Worm (Caenorhabditis elegans) whole organism, young adult: ENCODE results near the gene C13G3.12.

Experiments used
- B0019.2 ChIP-seq: fragments of 200-800 bp; sonication (Bioruptor generic); conservative IDR thresholded peaks from 2 replicates; pipeline ENCODE4 v1.3.6; 2022; ENCODE audit warnings: missing genetic modification reagents, missing genetic modification characterization, missing compliant biosample characterization
- B0261.1 ChIP-seq: sonication (generic microtip); optimal IDR thresholded peaks from 2 replicates; lab custom pipeline; 2016; ENCODE audit warnings: mild to moderate bottlenecking, missing genetic modification characterization, moderate library complexity, missing compliant biosample characterization
- C17E4.6 ChIP-seq: fragments of 200-800 bp; sonication (Bioruptor generic); IDR thresholded peaks from 2 replicates; pipeline ENCODE4 v1.3.6; 2022; ENCODE audit warnings: missing genetic modification reagents, missing genetic modification characterization, missing compliant biosample characterization
- D2030.7 ChIP-seq: fragments of 200-800 bp; sonication (Bioruptor generic); IDR thresholded peaks from 2 replicates; pipeline ENCODE4 v1.3.6; 2022; ENCODE audit warnings: missing genetic modification reagents, missing genetic modification characterization, missing compliant biosample characterization
- F10E7.11 ChIP-seq: sonication (generic microtip); optimal IDR thresholded peaks from 2 replicates; lab custom pipeline; 2017; ENCODE audit warnings: mild to moderate bottlenecking, missing genetic modification characterization, moderate library complexity, missing compliant biosample characterization
- F33H1.4 ChIP-seq: fragments of 200-800 bp; sonication (Bioruptor generic); IDR thresholded peaks from 2 replicates; pipeline ENCODE4 v1.3.6; 2022; ENCODE audit warnings: missing genetic modification reagents, missing genetic modification characterization, missing compliant biosample characterization
- K11D2.4 ChIP-seq: fragments of 200-800 bp; sonication (Bioruptor generic); IDR thresholded peaks from 2 replicates; pipeline ENCODE4 v1.3.6; 2022; ENCODE audit warnings: missing genetic modification reagents, missing genetic modification characterization, missing compliant biosample characterization
- K12H6.12 ChIP-seq: fragments of 200-800 bp; sonication (Bioruptor generic); optimal IDR thresholded peaks from 2 replicates; lab custom pipeline; 2018; ENCODE audit warnings: mild to moderate bottlenecking, missing genetic modification characterization, missing compliant biosample characterization
- Y53F4B.3 ChIP-seq: fragments of 200-800 bp; sonication (Bioruptor generic); IDR thresholded peaks from 2 replicates; pipeline ENCODE4 v1.3.6; 2022; ENCODE audit warnings: missing genetic modification reagents, missing genetic modification characterization, missing compliant biosample characterization
- ZK185.1 ChIP-seq: sonication (generic microtip); optimal IDR thresholded peaks from 2 replicates; lab custom pipeline; 2016; ENCODE audit warnings: mild to moderate bottlenecking, missing genetic modification characterization, missing compliant biosample characterization; ENCODE audit not compliant: poor library complexity, severe bottlenecking
- attf-5 ChIP-seq: fragments of 200-800 bp; sonication (Bioruptor generic); optimal IDR thresholded peaks from 2 replicates; lab custom pipeline; 2018; ENCODE audit warnings: mild to moderate bottlenecking, missing genetic modification characterization, missing compliant biosample characterization
- bed-2 ChIP-seq: fragments of 200-800 bp; sonication (Bioruptor generic); IDR thresholded peaks from 2 replicates; pipeline ENCODE4 v1.3.6; 2022; ENCODE audit warnings: missing genetic modification reagents, missing genetic modification characterization, missing compliant biosample characterization
- ccch-3 ChIP-seq: fragments of 200-800 bp; sonication (Bioruptor generic); optimal IDR thresholded peaks from 2 replicates; lab custom pipeline; 2018; ENCODE audit warnings: mild to moderate bottlenecking, missing genetic modification characterization, missing compliant biosample characterization
- cebp-1 ChIP-seq, 2 experiments: fragments of 200-800 bp in 1 of 2; sonication (Bioruptor generic) in 1 of 2; sonication (generic microtip) in 1 of 2; IDR thresholded peaks in 1 of 2; optimal IDR thresholded peaks in 1 of 2; 2 replicates each; pipeline versions ENCODE4 v1.3.6 to Lab custom; 2017 to 2022; ENCODE audit warnings: missing compliant biosample characterization in 2 of 2, missing genetic modification characterization in 2 of 2, mild to moderate bottlenecking in 1 of 2, missing genetic modification reagents in 1 of 2, moderate library complexity in 1 of 2
- ceh-100 ChIP-seq: fragments of 200-800 bp; sonication (Bioruptor generic); IDR thresholded peaks from 2 replicates; pipeline ENCODE4 v1.3.6; 2022; ENCODE audit warnings: missing genetic modification reagents, missing genetic modification characterization, missing compliant biosample characterization
- ceh-27 ChIP-seq: fragments of 200-800 bp; sonication (Bioruptor generic); optimal IDR thresholded peaks from 2 replicates; lab custom pipeline; 2018; ENCODE audit warnings: mild to moderate bottlenecking, missing genetic modification characterization, moderate library complexity, missing compliant biosample characterization
- ceh-40 ChIP-seq: fragments of 200-800 bp; sonication (Bioruptor generic); IDR thresholded peaks from 2 replicates; pipeline ENCODE4 v1.3.6; 2022; ENCODE audit warnings: missing genetic modification characterization, missing compliant biosample characterization
- ceh-79 ChIP-seq: sonication (generic microtip); optimal IDR thresholded peaks from 2 replicates; lab custom pipeline; 2017; ENCODE audit warnings: mild to moderate bottlenecking, missing genetic modification characterization, missing compliant biosample characterization
- ceh-91 ChIP-seq: fragments of 200-800 bp; sonication (Bioruptor generic); IDR thresholded peaks from 2 replicates; pipeline ENCODE4 v1.3.6; 2022; ENCODE audit warnings: missing genetic modification reagents, missing genetic modification characterization, missing compliant biosample characterization
- chd-7 ChIP-seq: sonication (generic microtip); optimal IDR thresholded peaks from 2 replicates; lab custom pipeline; 2016; ENCODE audit warnings: mild to moderate bottlenecking, missing genetic modification characterization, moderate library complexity, missing compliant biosample characterization
- dox-1 ChIP-seq: fragments of 200-800 bp; sonication (Bioruptor generic); IDR thresholded peaks from 2 replicates; pipeline ENCODE4 v1.3.6; 2022; ENCODE audit warnings: missing genetic modification reagents, missing genetic modification characterization, missing compliant biosample characterization
- dpl-1 ChIP-seq: fragments of 150-350 bp; optimal IDR thresholded peaks from 2 replicates; lab custom pipeline; 2014; ENCODE audit warnings: missing biosample characterization, missing genetic modification reagents, missing genetic modification characterization
- efl-1 ChIP-seq: fragments of 150-350 bp; optimal IDR thresholded peaks from 2 replicates; lab custom pipeline; 2014; ENCODE audit warnings: missing biosample characterization, missing genetic modification reagents, missing genetic modification characterization
- egrh-3 ChIP-seq: fragments of 200-800 bp; sonication (Bioruptor generic); IDR thresholded peaks from 2 replicates; pipeline ENCODE4 v1.3.6; 2022; ENCODE audit warnings: missing genetic modification reagents, missing genetic modification characterization, missing compliant biosample characterization
- hmg-20 ChIP-seq: fragments of 200-800 bp; sonication (Bioruptor generic); IDR thresholded peaks from 2 replicates; pipeline ENCODE4 v1.3.6; 2022; ENCODE audit warnings: missing genetic modification reagents, missing genetic modification characterization, missing compliant biosample characterization
- hrde-1 ChIP-seq: sonication (generic microtip); optimal IDR thresholded peaks from 2 replicates; lab custom pipeline; 2016; ENCODE audit warnings: missing genetic modification characterization, mild to moderate bottlenecking, missing compliant biosample characterization, moderate library complexity, missing genotype, missing genetic modification reagents, borderline replicate concordance
- lin-35 ChIP-seq, 3 experiments: fragments of 150-350 bp in 2 of 3; sonication (generic microtip) in 1 of 3; optimal IDR thresholded peaks; 2 replicates each; lab custom pipeline; 2014 to 2018; ENCODE audit warnings: missing biosample characterization in 3 of 3, missing genetic modification characterization in 3 of 3, missing genetic modification reagents in 3 of 3
- lin-40 ChIP-seq: sonication (generic microtip); optimal IDR thresholded peaks from 2 replicates; lab custom pipeline; 2016; ENCODE audit warnings: missing genetic modification characterization, mild to moderate bottlenecking, missing compliant biosample characterization, missing genotype, missing genetic modification reagents
- lin-54 ChIP-seq: fragments of 200-800 bp; sonication (Bioruptor generic); optimal IDR thresholded peaks from 2 replicates; lab custom pipeline; 2018; ENCODE audit warnings: mild to moderate bottlenecking, missing genetic modification characterization, missing compliant biosample characterization
- lir-1 ChIP-seq: fragments of 200-800 bp; sonication (Bioruptor generic); conservative IDR thresholded peaks from 2 replicates; pipeline ENCODE4 v1.3.6; 2022; ENCODE audit warnings: missing genetic modification reagents, missing genetic modification characterization, missing compliant biosample characterization
- lsl-1 ChIP-seq: fragments of 200-800 bp; sonication (Bioruptor generic); optimal IDR thresholded peaks from 2 replicates; lab custom pipeline; 2018; ENCODE audit warnings: mild to moderate bottlenecking, missing genetic modification characterization, moderate library complexity, missing compliant biosample characterization
- lsy-27 ChIP-seq: sonication (generic microtip); optimal IDR thresholded peaks from 2 replicates; lab custom pipeline; 2017; ENCODE audit warnings: missing genetic modification characterization, mild to moderate bottlenecking, missing compliant biosample characterization, antibody characterized with exemption, missing genotype, borderline replicate concordance; ENCODE audit not compliant: insufficient read depth
- madf-10 ChIP-seq: sonication (generic microtip); optimal IDR thresholded peaks from 2 replicates; lab custom pipeline; 2016; ENCODE audit warnings: mild to moderate bottlenecking, missing genetic modification characterization, missing compliant biosample characterization
- madf-3 ChIP-seq: fragments of 200-800 bp; sonication (Bioruptor generic); IDR thresholded peaks from 2 replicates; pipeline ENCODE4 v1.3.6; 2022; ENCODE audit warnings: missing genetic modification reagents, missing genetic modification characterization, missing compliant biosample characterization
- madf-8 ChIP-seq: fragments of 200-800 bp; sonication (Bioruptor generic); conservative IDR thresholded peaks from 2 replicates; pipeline ENCODE4 v1.3.6; 2022; ENCODE audit warnings: missing genetic modification reagents, missing genetic modification characterization, missing compliant biosample characterization
- mes-4 ChIP-seq: sonication (generic microtip); optimal IDR thresholded peaks from 2 replicates; lab custom pipeline; 2016; ENCODE audit warnings: missing genotype, missing genetic modification characterization, missing compliant biosample characterization
- nfya-1 ChIP-seq: sonication (generic microtip); optimal IDR thresholded peaks from 2 replicates; lab custom pipeline; 2017; ENCODE audit warnings: antibody characterized with exemption, missing compliant biosample characterization, missing genetic modification characterization, borderline replicate concordance; ENCODE audit not compliant: insufficient read depth
- nhr-80 ChIP-seq: sonication (generic microtip); optimal IDR thresholded peaks from 2 replicates; lab custom pipeline; 2016; ENCODE audit warnings: missing genetic modification characterization, missing compliant biosample characterization
- pbrm-1 ChIP-seq: fragments of 200-800 bp; sonication (Bioruptor generic); IDR thresholded peaks from 2 replicates; pipeline ENCODE4 v1.3.6; 2022; ENCODE audit warnings: missing genetic modification reagents, missing genetic modification characterization, missing compliant biosample characterization
- rcor-1 ChIP-seq: fragments of 200-800 bp; sonication (Bioruptor generic); IDR thresholded peaks from 2 replicates; pipeline ENCODE4 v1.3.6; 2022; ENCODE audit warnings: missing genetic modification reagents, missing genetic modification characterization, missing compliant biosample characterization
- rec-8 ChIP-seq, 2 experiments: sonication (generic microtip); optimal IDR thresholded peaks; 2 replicates each; lab custom pipeline; 2016; ENCODE audit warnings: mild to moderate bottlenecking in 2 of 2, missing genetic modification characterization in 2 of 2, missing genetic modification reagents in 2 of 2, missing genotype in 2 of 2, missing biosample characterization in 1 of 2, missing compliant biosample characterization in 1 of 2, moderate library complexity in 1 of 2
- rpc-1 ChIP-seq, 2 experiments: fragments of 150-350 bp in 1 of 2; sonication (generic microtip) in 1 of 2; optimal IDR thresholded peaks; 2 replicates each; lab custom pipeline; 2014 to 2018; ENCODE audit warnings: missing biosample characterization in 1 of 2, missing genetic modification characterization in 1 of 2, missing genetic modification reagents in 1 of 2, missing genotype in 1 of 2
- tbx-9 ChIP-seq: sonication (generic microtip); optimal IDR thresholded peaks from 2 replicates; lab custom pipeline; 2016; ENCODE audit warnings: borderline replicate concordance, missing genetic modification characterization, inconsistent platforms, missing compliant biosample characterization
- unc-130 ChIP-seq: sonication (generic microtip); optimal IDR thresholded peaks from 2 replicates; lab custom pipeline; 2016; ENCODE audit warnings: missing genetic modification reagents, missing genetic modification characterization, missing compliant biosample characterization
- ztf-22 ChIP-seq: fragments of 200-800 bp; sonication (Bioruptor generic); optimal IDR thresholded peaks from 2 replicates; lab custom pipeline; 2018; ENCODE audit warnings: mild to moderate bottlenecking, missing genetic modification characterization, moderate library complexity, missing compliant biosample characterization

Gene C13G3.12

ce11 chrV:11029309-11029708 is 6.6 kb upstream of the C13G3.12 start:
- peak; percentile 53 for TF ChIP-seq ceh-100 (GFP tag; lab: Robert Waterston, UW)
- TF ChIP-seq attf-5 (GFP tag; lab: Kevin White, UChicago), result peak; percentile 5
- TF ChIP-seq mes-4, result no peak
- TF ChIP-seq nhr-80, result no peak
- TF ChIP-seq madf-8 (GFP tag; lab: Robert Waterston, UW), result peak; percentile 51
- TF ChIP-seq lsy-27 (tag; lab: Kevin White, UChicago), result no peak
- TF ChIP-seq pbrm-1, result peak; percentile 41; the same call in 1 of the 2 replicates
- no peak for TF ChIP-seq rpc-1 (optimal IDR thresholded peaks at IDR 0.05; lab: Kevin White, UChicago)
- TF ChIP-seq rpc-1 (tag; optimal IDR thresholded peaks at IDR 0.05; lab: Kevin White, UChicago), result no peak
- TF ChIP-seq cebp-1 (GFP tag; IDR thresholded peaks at IDR 0.05; lab: Robert Waterston, UW), result no peak
- TF ChIP-seq cebp-1 (tag; optimal IDR thresholded peaks at IDR 0.05; lab: Kevin White, UChicago), result peak; percentile 23
- no peak for TF ChIP-seq B0261.1 (tag; lab: Kevin White, UChicago)
- TF ChIP-seq ceh-79 (tag; lab: Kevin White, UChicago), result no peak
- TF ChIP-seq B0019.2, result 0 out of 2 replicates have a peak, but pooled peaks have one; percentile 23
- no peak for TF ChIP-seq nfya-1 (tag; lab: Kevin White, UChicago)
- TF ChIP-seq lin-35 (GFP tag; optimal IDR thresholded peaks at IDR 0.05; lab: Kevin White, UChicago), result peak in 1 of 3 experiments; percentile 72
- no peak for TF ChIP-seq tbx-9 (tag; lab: Kevin White, UChicago)
- peak; percentile 83 for TF ChIP-seq ZK185.1 (tag; lab: Kevin White, UChicago)
- TF ChIP-seq chd-7 (tag; lab: Kevin White, UChicago), result peak; percentile 9
- TF ChIP-seq bed-2 (GFP tag; lab: Robert Waterston, UW), result 0 out of 2 replicates have a peak, but pooled peaks have one; percentile 57
- TF ChIP-seq Y53F4B.3 (GFP tag; lab: Robert Waterston, UW), result no peak
- TF ChIP-seq lsl-1, result peak; percentile 48
- TF ChIP-seq K11D2.4 (GFP tag; lab: Robert Waterston, UW), result peak; percentile 72
- TF ChIP-seq D2030.7 (GFP tag; lab: Robert Waterston, UW), result peak; percentile 41; the same call in 1 of the 2 replicates
- peak; percentile 34; the same call in 1 of the 2 replicates for TF ChIP-seq rcor-1 (GFP tag; lab: Robert Waterston, UW)
- peak; percentile 72 for TF ChIP-seq efl-1 (GFP tag; lab: Kevin White, UChicago)
- TF ChIP-seq ztf-22 (GFP tag; lab: Kevin White, UChicago), result no peak
- TF ChIP-seq hmg-20, result 0 out of 2 replicates have a peak, but pooled peaks have one; percentile 49
- no peak for TF ChIP-seq egrh-3 (GFP tag; lab: Robert Waterston, UW)
- TF ChIP-seq madf-10 (tag; lab: Kevin White, UChicago), result peak; percentile 2
- no peak for TF ChIP-seq ccch-3
- TF ChIP-seq madf-3 (GFP tag; lab: Robert Waterston, UW), result 0 out of 2 replicates have a peak, but pooled peaks have one; percentile 56
- TF ChIP-seq ceh-91 (GFP tag; lab: Robert Waterston, UW), result 0 out of 2 replicates have a peak, but pooled peaks have one; percentile 27
- 0 out of 2 replicates have a peak, but pooled peaks have one; percentile 14 for TF ChIP-seq C17E4.6 (GFP tag; lab: Robert Waterston, UW)
- TF ChIP-seq rec-8 (tag; optimal IDR thresholded peaks at IDR 0.05; lab: Kevin White, UChicago), result peak; percentile 14 to 26
- TF ChIP-seq ceh-40, result 0 out of 2 replicates have a peak, but pooled peaks have one; percentile 72
- TF ChIP-seq lin-54 (GFP tag; lab: Kevin White, UChicago), result peak; percentile 92
- TF ChIP-seq lin-40 (tag; lab: Kevin White, UChicago), result peak; percentile 30
- peak; percentile 56 for TF ChIP-seq ceh-27 (GFP tag; lab: Kevin White, UChicago)
- no peak for TF ChIP-seq F10E7.11 (tag; lab: Kevin White, UChicago)
- TF ChIP-seq unc-130 (GFP tag; lab: Kevin White, UChicago), result peak; percentile 44
- TF ChIP-seq dox-1 (GFP tag; lab: Robert Waterston, UW), result peak; percentile 51; the same call in 1 of the 2 replicates
- TF ChIP-seq dpl-1, result peak; percentile 54
- no peak for TF ChIP-seq hrde-1 (tag; lab: Kevin White, UChicago)
- peak; percentile 58 for TF ChIP-seq K12H6.12 (tag; lab: Kevin White, UChicago)
- TF ChIP-seq lir-1 (GFP tag; lab: Robert Waterston, UW), result peak; percentile 50; the same call in 1 of the 2 replicates
- TF ChIP-seq F33H1.4 (GFP tag; lab: Robert Waterston, UW), result peak; percentile 43; the same call in 1 of the 2 replicates
